Worm (Caenorhabditis elegans) whole organism, young adult: Measurements from ENCODE around the gene crm-1.

Experiments used
- C17E4.6 ChIP-seq: fragments of 200-800 bp; sonication (Bioruptor generic); IDR thresholded peaks from 2 replicates; pipeline ENCODE4 v1.3.6; 2022; ENCODE audit warnings: missing genetic modification reagents, missing genetic modification characterization, missing compliant biosample characterization
- F37B4.10 ChIP-seq: fragments of 200-800 bp; sonication (Bioruptor generic); IDR thresholded peaks from 2 replicates; pipeline ENCODE4 v1.3.6; 2022; ENCODE audit warnings: missing genetic modification characterization, missing compliant biosample characterization
- egrh-3 ChIP-seq: fragments of 200-800 bp; sonication (Bioruptor generic); IDR thresholded peaks from 2 replicates; pipeline ENCODE4 v1.3.6; 2022; ENCODE audit warnings: missing genetic modification reagents, missing genetic modification characterization, missing compliant biosample characterization
- mxl-1 ChIP-seq: sonication (generic microtip); optimal IDR thresholded peaks from 2 replicates; lab custom pipeline; 2016; ENCODE audit warnings: missing genetic modification characterization, missing compliant biosample characterization
- pha-4 ChIP-seq: fragments of 150-350 bp; sonication (generic microtip); optimal IDR thresholded peaks from 2 replicates; lab custom pipeline; 2014; ENCODE audit warnings: missing biosample characterization, missing genetic modification reagents, missing genetic modification characterization
- sptf-2 ChIP-seq: fragments of 200-800 bp; sonication (Bioruptor generic); optimal IDR thresholded peaks from 2 replicates; lab custom pipeline; 2018; ENCODE audit warnings: mild to moderate bottlenecking, missing genetic modification characterization, missing compliant biosample characterization

DNA sequence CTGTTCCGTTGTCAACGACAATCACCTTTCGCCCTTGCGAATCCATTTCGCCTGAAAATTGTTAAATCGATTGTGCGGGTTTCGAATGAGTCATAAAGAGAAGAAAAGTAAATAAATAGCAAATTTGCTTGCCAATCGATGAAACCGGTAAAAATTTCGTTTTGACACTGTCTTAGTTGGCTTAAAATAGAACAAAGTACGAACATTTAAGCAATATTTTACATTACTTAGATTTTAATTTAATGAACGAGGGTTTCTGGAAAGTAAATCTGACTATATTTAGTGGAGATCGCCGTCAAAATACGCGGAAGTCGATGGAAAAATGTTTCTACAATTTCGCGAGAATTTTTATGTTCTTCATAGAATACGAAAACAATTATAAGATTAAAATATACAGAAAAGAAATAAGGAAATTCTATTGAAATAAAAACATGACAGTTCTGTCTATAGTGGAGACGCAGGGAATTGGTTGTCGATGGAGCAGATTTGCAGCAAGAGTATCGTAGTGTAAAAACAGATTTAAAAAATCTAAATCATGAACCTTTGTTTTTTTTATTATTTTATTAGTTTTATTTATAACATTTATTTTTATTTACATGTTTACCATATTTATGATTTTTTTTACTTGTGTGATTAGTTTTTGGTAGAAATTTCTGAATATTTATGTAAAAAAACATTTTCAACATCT, 6.5 kb upstream of the crm-1 start, which contains the start of gene arx-2:
- TF ChIP-seq mxl-1: no peak
- no peak for TF ChIP-seq pha-4
- no peak for TF ChIP-seq sptf-2 (GFP tag; lab: Kevin White, UChicago)
- no peak for TF ChIP-seq C17E4.6 (GFP tag; lab: Robert Waterston, UW)
- TF ChIP-seq F37B4.10 (GFP tag; lab: Robert Waterston, UW): no peak
- TF ChIP-seq egrh-3 (GFP tag; lab: Robert Waterston, UW): no peak
